Worm (Caenorhabditis elegans) whole organism, L4 larva: ENCODE data around the gene egg-1.

Source experiments
- T26A8.4 ChIP-seq: fragments of 200-800 bp; sonication (Bioruptor generic); IDR thresholded peaks from 2 replicates; pipeline ENCODE4 v1.3.6; 2022; ENCODE audit warnings: missing genetic modification characterization, missing compliant biosample characterization
- Y5F2A.4 ChIP-seq: fragments of 200-800 bp; sonication (Bioruptor generic); optimal IDR thresholded peaks from 2 replicates; lab custom pipeline; 2018; ENCODE audit warnings: mild to moderate bottlenecking, missing genetic modification characterization, missing compliant biosample characterization
- ZK546.5 ChIP-seq, 2 experiments: sonication (generic microtip); optimal IDR thresholded peaks; 2 replicates each; lab custom pipeline; 2017; ENCODE audit warnings: missing biosample characterization in 2 of 2, missing genetic modification characterization in 2 of 2
- ces-1 ChIP-seq: fragments of 150-350 bp; sonication (generic microtip); optimal IDR thresholded peaks from 4 replicates; lab custom pipeline; 2014; ENCODE audit warnings: missing biosample characterization, missing genetic modification reagents, missing genetic modification characterization
- hlh-11 ChIP-seq: fragments of 200-800 bp; sonication (Bioruptor generic); optimal IDR thresholded peaks from 2 replicates; lab custom pipeline; 2018; ENCODE audit warnings: mild to moderate bottlenecking, missing genetic modification characterization, missing compliant biosample characterization
- lim-7 ChIP-seq: fragments of 200-800 bp; sonication (Bioruptor generic); IDR thresholded peaks from 2 replicates; pipeline ENCODE4 v1.3.6; 2022; ENCODE audit warnings: missing genetic modification characterization, missing compliant biosample characterization
- lsy-2 ChIP-seq, 2 experiments: fragments of 150-350 bp in 1 of 2; sonication (generic microtip) in 1 of 2; optimal IDR thresholded peaks; 2 replicates each; lab custom pipeline; 2014 to 2017; ENCODE audit warnings: missing biosample characterization in 2 of 2, missing genetic modification characterization in 2 of 2
- mdl-1 ChIP-seq, 2 experiments: fragments of 150-350 bp in 1 of 2; sonication (generic microtip) in 1 of 2; optimal IDR thresholded peaks; 2 replicates each; lab custom pipeline; 2014 to 2017; ENCODE audit warnings: missing biosample characterization in 2 of 2, missing genetic modification characterization in 2 of 2
- snpc-4 ChIP-seq: fragments of 150-350 bp; optimal IDR thresholded peaks from 2 replicates; lab custom pipeline; 2014; ENCODE audit warnings: missing biosample characterization, missing genetic modification characterization
- unc-39 ChIP-seq: sonication (generic microtip); optimal IDR thresholded peaks from 2 replicates; lab custom pipeline; 2017; ENCODE audit warnings: missing biosample characterization, missing genetic modification characterization
- unc-62 ChIP-seq, 3 experiments: fragments of 150-350 bp in 1 of 3; sonication (generic microtip); optimal IDR thresholded peaks in 2 of 3; peaks in 1 of 3; 1 replicate in 1 of 3; 2 replicates in 2 of 3; lab custom pipeline; 2014 to 2017; ENCODE audit warnings: missing biosample characterization in 3 of 3, missing genetic modification characterization in 3 of 3, missing genetic modification reagents in 3 of 3, missing genotype in 1 of 3
- zfp-3 ChIP-seq: fragments of 200-800 bp; sonication (Bioruptor generic); conservative IDR thresholded peaks from 2 replicates; pipeline ENCODE4 v1.3.6; 2022; ENCODE audit warnings: missing genetic modification reagents, missing genetic modification characterization, missing compliant biosample characterization

ce11 chrIII:5727827-5728226 lies at the start of gene egg-1:
- TF ChIP-seq unc-62 (GFP tag; optimal IDR thresholded peaks at IDR 0.05 in 1 of 2; lab: Kevin White, UChicago) (no peak), unc-62 (tag; optimal IDR thresholded peaks at IDR 0.05; lab: Kevin White, UChicago) (no peak), zfp-3 (GFP tag; lab: Robert Waterston, UW) (no peak), snpc-4 (no peak), ZK546.5 (tag; optimal IDR thresholded peaks at IDR 0.05; lab: Kevin White, UChicago) (no peak), T26A8.4 (GFP tag; lab: Robert Waterston, UW) (no peak), ces-1 (GFP tag; lab: Kevin White, UChicago) (no peak), lsy-2 (tag; optimal IDR thresholded peaks at IDR 0.05; lab: Kevin White, UChicago) (no peak), hlh-11 (tag; lab: Kevin White, UChicago) (no peak), Y5F2A.4 (GFP tag; lab: Kevin White, UChicago) (no peak), mdl-1 (tag; optimal IDR thresholded peaks at IDR 0.05; lab: Kevin White, UChicago) (no peak), unc-39 (tag; lab: Kevin White, UChicago) (no peak), lim-7 (GFP tag; lab: Robert Waterston, UW) (no peak)
